Fruit fly (Drosophila melanogaster): ENCODE results near the gene jvl.

Gene jvl

DNA sequence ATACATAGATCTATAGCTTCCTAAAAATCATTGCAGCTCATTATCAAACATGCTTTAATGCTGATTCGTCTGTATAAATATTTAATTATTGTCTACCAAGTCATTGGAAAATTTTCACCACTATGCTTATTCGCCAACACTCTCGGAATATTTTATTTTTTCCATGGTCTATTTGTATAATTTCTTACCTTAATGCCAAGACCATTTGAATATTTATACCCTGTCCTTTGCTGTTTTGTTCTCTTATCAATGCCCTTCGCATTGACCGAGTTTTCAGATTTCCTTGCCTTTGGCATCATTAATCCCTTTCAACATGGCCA lies 9.6 kb upstream of the jvl start:
- TF ChIP-seq svp (GFP tag) (peak; percentile 46), vri (GFP tag; optimal IDR thresholded peaks at IDR 0.05) (no peak), Eip78C (GFP tag) (peak; percentile 84), Hr39 (GFP tag; optimal IDR thresholded peaks at IDR 0.05) (no peak), CG10669 (GFP tag; optimal IDR thresholded peaks at IDR 0.05) (peak; percentile 12), esn (GFP tag; optimal IDR thresholded peaks at IDR 0.05) (peak; percentile 46), Sox14 (GFP tag; optimal IDR thresholded peaks at IDR 0.05) (no peak), CG3919 (GFP tag; optimal IDR thresholded peaks at IDR 0.05) (no peak), Lpt (GFP tag; optimal IDR thresholded peaks at IDR 0.05) (no peak), CG31627 (GFP tag; optimal IDR thresholded peaks at IDR 0.05) (no peak), Smox (GFP tag; optimal IDR thresholded peaks at IDR 0.05) (peak; percentile 33), Ets96B (tag; optimal IDR thresholded peaks at IDR 0.05) (peak; percentile 7), CG8119 (GFP tag; IDR thresholded peaks at IDR 0.05) (0 out of 3 replicates have a peak, but pooled peaks have one; percentile 7)

DNA sequence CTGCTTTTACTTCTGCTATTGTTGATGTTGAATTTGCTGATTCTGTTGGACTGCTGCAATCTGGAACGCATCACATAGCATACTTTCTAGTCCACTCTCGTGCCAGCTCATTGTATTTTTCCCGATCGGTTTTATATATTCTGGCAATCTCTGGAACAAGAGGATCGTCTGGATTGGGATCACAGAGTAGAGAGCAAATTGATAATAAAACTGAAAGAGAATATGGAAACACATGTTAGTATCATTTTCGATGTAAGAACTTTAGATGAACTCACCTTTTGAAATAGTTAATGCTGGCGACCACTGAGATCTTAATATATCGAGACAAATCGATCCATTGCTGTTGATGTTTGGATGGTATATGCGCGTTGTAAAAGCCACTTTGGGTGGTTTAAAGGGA lies 8.0 kb upstream of the jvl start:
- TF ChIP-seq svp (GFP tag), result peak; percentile 92
- TF ChIP-seq CG6276 (GFP tag; optimal IDR thresholded peaks at IDR 0.05), result no peak
- TF ChIP-seq CG32006 (GFP tag; optimal IDR thresholded peaks at IDR 0.05), result no peak

DNA sequence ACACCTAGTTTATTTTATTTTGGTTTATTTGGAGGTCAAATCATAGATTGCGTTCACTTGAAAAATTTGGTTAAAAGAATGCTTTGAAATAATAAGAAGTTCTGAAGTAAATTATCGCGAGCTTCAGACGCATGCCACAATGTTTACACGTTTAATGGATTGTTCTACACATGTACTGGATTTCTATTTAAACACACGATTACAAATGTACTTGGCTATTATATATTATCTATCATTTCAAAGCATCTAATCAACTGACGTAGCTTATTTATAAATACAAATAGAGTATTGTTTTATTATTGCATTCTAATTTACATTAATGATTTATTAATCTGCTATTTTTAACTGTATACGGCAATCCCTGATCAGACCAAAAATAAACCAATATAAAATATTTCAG lies 7.4 kb upstream of the jvl start:
- TF ChIP-seq pdm3 (GFP tag; optimal IDR thresholded peaks at IDR 0.05), result no peak
- no peak for TF ChIP-seq Sox15 (GFP tag; optimal IDR thresholded peaks at IDR 0.05)
- no peak for TF ChIP-seq CG10669 (GFP tag; optimal IDR thresholded peaks at IDR 0.05)
- no peak for TF ChIP-seq Hr38 (GFP tag; optimal IDR thresholded peaks at IDR 0.05)
- no peak for TF ChIP-seq vri (GFP tag; optimal IDR thresholded peaks at IDR 0.05)
- TF ChIP-seq acj6 (GFP tag; optimal IDR thresholded peaks at IDR 0.05), result no peak
- TF ChIP-seq CG8119 (GFP tag; IDR thresholded peaks at IDR 0.05), result no peak

DNA sequence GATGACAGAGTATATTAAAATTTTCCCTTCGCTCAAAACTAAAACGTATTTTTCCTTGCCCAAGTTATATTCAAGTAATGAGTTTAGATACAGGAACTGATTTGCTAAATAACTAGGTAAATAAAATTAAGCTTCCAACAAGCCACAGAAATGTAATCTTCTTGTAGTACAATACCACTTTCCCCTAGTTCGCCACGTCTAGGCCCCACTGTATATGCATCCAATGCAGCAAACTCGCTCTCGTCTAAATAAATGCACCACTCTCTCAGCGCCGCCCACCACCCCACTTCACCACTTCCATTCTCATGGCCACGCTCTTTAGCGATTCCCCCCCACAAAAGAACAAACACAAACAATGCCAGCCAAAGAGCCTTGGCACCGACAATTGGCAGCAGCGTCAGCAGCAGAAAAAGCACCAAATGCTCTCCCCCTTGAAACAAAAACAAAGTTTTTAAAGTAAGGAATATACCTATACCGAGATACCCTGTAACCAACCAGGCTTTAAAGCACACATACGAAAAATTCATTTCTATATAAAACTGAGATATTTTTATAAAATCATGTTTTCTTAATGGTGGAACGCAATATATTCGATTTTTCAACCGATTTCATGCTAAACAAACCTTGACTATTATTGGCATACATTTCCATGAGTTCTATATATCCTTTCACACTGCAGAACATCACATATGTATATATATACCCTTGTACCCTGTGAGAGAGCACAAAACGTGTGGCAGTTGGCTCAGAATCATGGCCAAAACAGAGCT lies 6.6 kb upstream of the jvl start:
- TF ChIP-seq CG1621 (tag; optimal IDR thresholded peaks at IDR 0.05) (peak; percentile 1), acj6 (GFP tag; optimal IDR thresholded peaks at IDR 0.05) (peak; percentile 21), Hr39 (GFP tag; optimal IDR thresholded peaks at IDR 0.05) (no peak), Gug (GFP tag; IDR thresholded peaks at IDR 0.05) (no peak), spab (GFP tag; optimal IDR thresholded peaks at IDR 0.05) (peak; percentile 13), CG3032 (tag; optimal IDR thresholded peaks at IDR 0.05) (no peak), lz (GFP tag; optimal IDR thresholded peaks at IDR 0.05) (no peak), CG8632 (GFP tag; optimal IDR thresholded peaks at IDR 0.05) (peak; percentile 3), Lpt (GFP tag; optimal IDR thresholded peaks at IDR 0.05) (peak; percentile 1), CG3919 (GFP tag; optimal IDR thresholded peaks at IDR 0.05) (peak; percentile 23), Eip75B (GFP tag; optimal IDR thresholded peaks at IDR 0.05) (peak; percentile 41), ss (GFP tag; optimal IDR thresholded peaks at IDR 0.05) (peak in 1 of 2 experiments; percentile 17), Hr4 (GFP tag; optimal IDR thresholded peaks at IDR 0.05) (peak; percentile 33), CG10631 (GFP tag; optimal IDR thresholded peaks at IDR 0.05) (peak; percentile 30), CG31627 (GFP tag; optimal IDR thresholded peaks at IDR 0.05) (no peak), Ets96B (tag; optimal IDR thresholded peaks at IDR 0.05) (peak; percentile 40), OdsH (GFP tag; optimal IDR thresholded peaks at IDR 0.05) (peak; percentile 18), CG15336 (GFP tag; IDR thresholded peaks at IDR 0.05) (0 out of 2 replicates have a peak, but pooled peaks have one; percentile 29), cyc (GFP tag; optimal IDR thresholded peaks at IDR 0.05) (peak; percentile 23), dsx (GFP tag; optimal IDR thresholded peaks at IDR 0.05; ENCODE audit: poor library complexity, severe bottlenecking) (no peak), pdm3 (GFP tag; optimal IDR thresholded peaks at IDR 0.05) (no peak), CG11294 (GFP tag; IDR thresholded peaks at IDR 0.05) (peak; percentile 20; the same call in 1 of the 2 replicates), Eip78C (GFP tag) (peak; percentile 86), esn (GFP tag; optimal IDR thresholded peaks at IDR 0.05) (no peak), Hr38 (GFP tag; optimal IDR thresholded peaks at IDR 0.05) (no peak), CG9139 (GFP tag; optimal IDR thresholded peaks at IDR 0.05) (no peak), CG7368 (GFP tag; optimal IDR thresholded peaks at IDR 0.05) (no peak), CG8119 (GFP tag; IDR thresholded peaks at IDR 0.05) (no peak; the same call in 2 of the 3 replicates), fd59A (GFP tag; optimal IDR thresholded peaks at IDR 0.05) (no peak), CG11902 (GFP tag; optimal IDR thresholded peaks at IDR 0.05) (no peak), achi (GFP tag; optimal IDR thresholded peaks at IDR 0.05) (peak; percentile 10), CG6792 (GFP tag; optimal IDR thresholded peaks at IDR 0.05) (no peak), fkh (GFP tag; optimal IDR thresholded peaks at IDR 0.05) (no peak), CG6276 (GFP tag; optimal IDR thresholded peaks at IDR 0.05) (no peak), Ets21C (GFP tag; optimal IDR thresholded peaks at IDR 0.05) (no peak), Met (GFP tag; optimal IDR thresholded peaks at IDR 0.05) (peak; percentile 5)

All from whole organism, prepupa.